Worm (Caenorhabditis elegans) whole organism, young adult: ENCODE results near the gene str-217.

Experiments used
- B0336.3 ChIP-seq: fragments of 200-800 bp; sonication (Bioruptor generic); IDR thresholded peaks from 2 replicates; pipeline ENCODE4 v1.3.6; 2022; ENCODE audit warnings: missing genetic modification characterization, missing compliant biosample characterization
- C06A6.2 ChIP-seq: fragments of 200-800 bp; sonication (Bioruptor generic); conservative IDR thresholded peaks from 2 replicates; pipeline ENCODE4 v1.3.6; 2022; ENCODE audit warnings: missing genetic modification characterization, missing compliant biosample characterization
- C17E4.6 ChIP-seq: fragments of 200-800 bp; sonication (Bioruptor generic); IDR thresholded peaks from 2 replicates; pipeline ENCODE4 v1.3.6; 2022; ENCODE audit warnings: missing genetic modification reagents, missing genetic modification characterization, missing compliant biosample characterization
- F33H1.4 ChIP-seq: fragments of 200-800 bp; sonication (Bioruptor generic); IDR thresholded peaks from 2 replicates; pipeline ENCODE4 v1.3.6; 2022; ENCODE audit warnings: missing genetic modification reagents, missing genetic modification characterization, missing compliant biosample characterization
- F37B4.10 ChIP-seq: fragments of 200-800 bp; sonication (Bioruptor generic); IDR thresholded peaks from 2 replicates; pipeline ENCODE4 v1.3.6; 2022; ENCODE audit warnings: missing genetic modification characterization, missing compliant biosample characterization
- F39B2.1 ChIP-seq: fragments of 200-800 bp; sonication (Bioruptor generic); IDR thresholded peaks from 2 replicates; pipeline ENCODE4 v1.3.6; 2022; ENCODE audit warnings: missing genetic modification reagents, missing genetic modification characterization, missing compliant biosample characterization
- T07F8.4 ChIP-seq: sonication (generic microtip); optimal IDR thresholded peaks from 2 replicates; lab custom pipeline; 2016; ENCODE audit warnings: mild to moderate bottlenecking, missing genetic modification characterization, moderate library complexity, missing compliant biosample characterization
- T26A5.8 ChIP-seq: sonication (generic microtip); optimal IDR thresholded peaks from 2 replicates; lab custom pipeline; 2016; ENCODE audit warnings: missing genetic modification characterization, missing compliant biosample characterization
- Y53F4B.3 ChIP-seq: fragments of 200-800 bp; sonication (Bioruptor generic); IDR thresholded peaks from 2 replicates; pipeline ENCODE4 v1.3.6; 2022; ENCODE audit warnings: missing genetic modification reagents, missing genetic modification characterization, missing compliant biosample characterization
- Y79H2A.3 ChIP-seq: fragments of 200-800 bp; sonication (Bioruptor generic); conservative IDR thresholded peaks from 2 replicates; pipeline ENCODE4 v1.3.6; 2022; ENCODE audit warnings: missing genetic modification reagents, missing genetic modification characterization, missing compliant biosample characterization
- akir-1 ChIP-seq: fragments of 200-800 bp; sonication (Bioruptor generic); optimal IDR thresholded peaks from 2 replicates; lab custom pipeline; 2018; ENCODE audit warnings: mild to moderate bottlenecking, missing genetic modification characterization, moderate library complexity, missing compliant biosample characterization
- ama-1 ChIP-seq, 3 experiments: fragments of 150-350 bp in 1 of 3; sonication (generic microtip) in 2 of 3; optimal IDR thresholded peaks; 2 replicates each; lab custom pipeline; 2014 to 2018; ENCODE audit warnings: missing biosample characterization in 2 of 3, missing genetic modification characterization in 2 of 3, missing genetic modification reagents in 2 of 3
- aptf-3 ChIP-seq: fragments of 200-800 bp; sonication (Bioruptor generic); IDR thresholded peaks from 2 replicates; pipeline ENCODE4 v1.3.6; 2022; ENCODE audit warnings: missing genetic modification characterization, missing compliant biosample characterization
- athp-1 ChIP-seq: sonication (generic microtip); optimal IDR thresholded peaks from 2 replicates; lab custom pipeline; 2017; ENCODE audit warnings: mild to moderate bottlenecking, missing genetic modification characterization, missing compliant biosample characterization
- bed-1 ChIP-seq: fragments of 200-800 bp; sonication (Bioruptor generic); IDR thresholded peaks from 2 replicates; pipeline ENCODE4 v1.3.6; 2022; ENCODE audit warnings: missing genetic modification reagents, missing genetic modification characterization, missing compliant biosample characterization
- bed-2 ChIP-seq: fragments of 200-800 bp; sonication (Bioruptor generic); IDR thresholded peaks from 2 replicates; pipeline ENCODE4 v1.3.6; 2022; ENCODE audit warnings: missing genetic modification reagents, missing genetic modification characterization, missing compliant biosample characterization
- cebp-1 ChIP-seq, 2 experiments: fragments of 200-800 bp in 1 of 2; sonication (Bioruptor generic) in 1 of 2; sonication (generic microtip) in 1 of 2; IDR thresholded peaks in 1 of 2; optimal IDR thresholded peaks in 1 of 2; 2 replicates each; pipeline versions ENCODE4 v1.3.6 to Lab custom; 2017 to 2022; ENCODE audit warnings: missing compliant biosample characterization in 2 of 2, missing genetic modification characterization in 2 of 2, mild to moderate bottlenecking in 1 of 2, missing genetic modification reagents in 1 of 2, moderate library complexity in 1 of 2
- cebp-2 ChIP-seq: fragments of 200-800 bp; sonication (Bioruptor generic); IDR thresholded peaks from 2 replicates; pipeline ENCODE4 v1.3.6; 2022; ENCODE audit warnings: missing genetic modification characterization, missing compliant biosample characterization
- efl-1 ChIP-seq: fragments of 150-350 bp; optimal IDR thresholded peaks from 2 replicates; lab custom pipeline; 2014; ENCODE audit warnings: missing biosample characterization, missing genetic modification reagents, missing genetic modification characterization
- egl-44 ChIP-seq: fragments of 200-800 bp; sonication (Bioruptor generic); IDR thresholded peaks from 2 replicates; pipeline ENCODE4 v1.3.6; 2022; ENCODE audit warnings: missing genetic modification reagents, missing genetic modification characterization, missing compliant biosample characterization
- egrh-3 ChIP-seq: fragments of 200-800 bp; sonication (Bioruptor generic); IDR thresholded peaks from 2 replicates; pipeline ENCODE4 v1.3.6; 2022; ENCODE audit warnings: missing genetic modification reagents, missing genetic modification characterization, missing compliant biosample characterization
- hlh-12 ChIP-seq: sonication (generic microtip); optimal IDR thresholded peaks from 2 replicates; lab custom pipeline; 2016; ENCODE audit warnings: missing genetic modification characterization, missing compliant biosample characterization
- hlh-26 ChIP-seq: fragments of 200-800 bp; sonication (Bioruptor generic); conservative IDR thresholded peaks from 2 replicates; pipeline ENCODE4 v1.3.6; 2022; ENCODE audit warnings: missing genetic modification reagents, missing genetic modification characterization, missing compliant biosample characterization
- hrde-1 ChIP-seq: sonication (generic microtip); optimal IDR thresholded peaks from 2 replicates; lab custom pipeline; 2016; ENCODE audit warnings: missing genetic modification characterization, mild to moderate bottlenecking, missing compliant biosample characterization, moderate library complexity, missing genotype, missing genetic modification reagents, borderline replicate concordance
- lin-40 ChIP-seq: sonication (generic microtip); optimal IDR thresholded peaks from 2 replicates; lab custom pipeline; 2016; ENCODE audit warnings: missing genetic modification characterization, mild to moderate bottlenecking, missing compliant biosample characterization, missing genotype, missing genetic modification reagents
- lsl-1 ChIP-seq: fragments of 200-800 bp; sonication (Bioruptor generic); optimal IDR thresholded peaks from 2 replicates; lab custom pipeline; 2018; ENCODE audit warnings: mild to moderate bottlenecking, missing genetic modification characterization, moderate library complexity, missing compliant biosample characterization
- lsy-27 ChIP-seq: sonication (generic microtip); optimal IDR thresholded peaks from 2 replicates; lab custom pipeline; 2017; ENCODE audit warnings: missing genetic modification characterization, mild to moderate bottlenecking, missing compliant biosample characterization, antibody characterized with exemption, missing genotype, borderline replicate concordance; ENCODE audit not compliant: insufficient read depth
- madf-6 ChIP-seq: fragments of 200-800 bp; sonication (Bioruptor generic); IDR thresholded peaks from 2 replicates; pipeline ENCODE4 v1.3.6; 2022; ENCODE audit warnings: missing genetic modification reagents, missing genetic modification characterization, missing compliant biosample characterization
- mes-4 ChIP-seq: sonication (generic microtip); optimal IDR thresholded peaks from 2 replicates; lab custom pipeline; 2016; ENCODE audit warnings: missing genotype, missing genetic modification characterization, missing compliant biosample characterization
- pha-4 ChIP-seq: fragments of 150-350 bp; sonication (generic microtip); optimal IDR thresholded peaks from 2 replicates; lab custom pipeline; 2014; ENCODE audit warnings: missing biosample characterization, missing genetic modification reagents, missing genetic modification characterization
- sea-2 ChIP-seq: fragments of 200-800 bp; sonication (Bioruptor generic); IDR thresholded peaks from 2 replicates; pipeline ENCODE4 v1.3.6; 2022; ENCODE audit warnings: missing genetic modification characterization, missing compliant biosample characterization
- snpc-1.3 ChIP-seq: sonication (generic microtip); optimal IDR thresholded peaks from 2 replicates; lab custom pipeline; 2017; ENCODE audit warnings: missing genetic modification characterization, mild to moderate bottlenecking, missing compliant biosample characterization, antibody characterized with exemption, moderate library complexity, missing genotype, missing genetic modification reagents; ENCODE audit not compliant: insufficient read depth
- snpc-3.4 ChIP-seq: sonication (generic microtip); optimal IDR thresholded peaks from 2 replicates; lab custom pipeline; 2017; ENCODE audit warnings: missing genetic modification characterization, mild to moderate bottlenecking, missing compliant biosample characterization, antibody characterized with exemption, moderate library complexity, missing genotype, missing genetic modification reagents
- snpc-4 ChIP-seq, 5 experiments: fragments of 150-350 bp in 1 of 5; sonication (generic microtip) in 4 of 5; optimal IDR thresholded peaks; 2 replicates each; lab custom pipeline; 2014 to 2018; ENCODE audit warnings: missing genetic modification characterization in 5 of 5, missing biosample characterization in 3 of 5, antibody characterized with exemption in 2 of 5, mild to moderate bottlenecking in 2 of 5, missing compliant biosample characterization in 2 of 5, missing genotype in 2 of 5, moderate library complexity in 2 of 5, missing genetic modification reagents in 1 of 5
- unc-130 ChIP-seq: sonication (generic microtip); optimal IDR thresholded peaks from 2 replicates; lab custom pipeline; 2016; ENCODE audit warnings: missing genetic modification reagents, missing genetic modification characterization, missing compliant biosample characterization
- zim-3 ChIP-seq: sonication (generic microtip); optimal IDR thresholded peaks from 2 replicates; lab custom pipeline; 2017; ENCODE audit warnings: mild to moderate bottlenecking, missing genetic modification characterization, moderate library complexity, missing compliant biosample characterization
- ztf-26 ChIP-seq: sonication (generic microtip); optimal IDR thresholded peaks from 2 replicates; lab custom pipeline; 2017; ENCODE audit warnings: missing genetic modification characterization, missing compliant biosample characterization

The str-217 gene

DNA sequence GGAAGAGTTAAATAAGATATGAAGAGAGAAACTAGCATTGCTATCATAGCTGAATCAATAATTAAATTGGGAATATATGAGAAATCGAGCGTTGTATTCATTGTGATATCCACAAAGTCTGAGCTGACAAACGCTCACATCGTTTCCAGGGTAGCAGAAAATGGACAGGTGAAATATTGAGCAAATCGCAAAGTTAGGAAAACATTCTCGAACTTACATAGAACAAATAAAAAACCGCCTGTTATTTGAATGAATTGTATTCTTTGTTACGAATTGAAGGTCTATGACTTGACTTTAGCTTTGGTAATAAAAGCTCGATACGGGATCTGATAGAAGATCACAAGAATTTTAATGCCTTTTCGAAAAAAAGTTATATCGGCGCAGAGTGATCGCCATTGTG lies 35.7 kb upstream of the str-217 start, which contains the start of gene srz-94:
srz-94 (minus strand) TSS at position 101 of the 400 bp plus-strand sequence.
- TF ChIP-seq lsy-27 (tag; lab: Kevin White, UChicago) = no peak
- no peak for TF ChIP-seq C17E4.6 (GFP tag; lab: Robert Waterston, UW)
- no peak for TF ChIP-seq egrh-3 (GFP tag; lab: Robert Waterston, UW)
- no peak for TF ChIP-seq cebp-2
- no peak for TF ChIP-seq madf-6 (GFP tag; lab: Robert Waterston, UW)
- no peak for TF ChIP-seq B0336.3 (GFP tag; lab: Robert Waterston, UW)
- TF ChIP-seq Y79H2A.3 (GFP tag; lab: Robert Waterston, UW) = no peak
- no peak for TF ChIP-seq sea-2
- no peak for TF ChIP-seq hlh-12 (tag; lab: Kevin White, UChicago)
- TF ChIP-seq cebp-1 (GFP tag; IDR thresholded peaks at IDR 0.05; lab: Robert Waterston, UW) = no peak
- TF ChIP-seq cebp-1 (tag; optimal IDR thresholded peaks at IDR 0.05; lab: Kevin White, UChicago) = no peak
- TF ChIP-seq lsl-1 (GFP tag; lab: Kevin White, UChicago) = no peak
- TF ChIP-seq hrde-1 (tag; lab: Kevin White, UChicago) = no peak
- no peak for TF ChIP-seq efl-1 (GFP tag; lab: Kevin White, UChicago)
- TF ChIP-seq snpc-1.3 (tag; lab: Kevin White, UChicago) = no peak
- no peak for TF ChIP-seq pha-4 (tag; lab: Kevin White, UChicago)
- no peak for TF ChIP-seq unc-130 (GFP tag; lab: Kevin White, UChicago)
- no peak for TF ChIP-seq akir-1
- TF ChIP-seq C06A6.2 (GFP tag; lab: Robert Waterston, UW) = no peak

DNA sequence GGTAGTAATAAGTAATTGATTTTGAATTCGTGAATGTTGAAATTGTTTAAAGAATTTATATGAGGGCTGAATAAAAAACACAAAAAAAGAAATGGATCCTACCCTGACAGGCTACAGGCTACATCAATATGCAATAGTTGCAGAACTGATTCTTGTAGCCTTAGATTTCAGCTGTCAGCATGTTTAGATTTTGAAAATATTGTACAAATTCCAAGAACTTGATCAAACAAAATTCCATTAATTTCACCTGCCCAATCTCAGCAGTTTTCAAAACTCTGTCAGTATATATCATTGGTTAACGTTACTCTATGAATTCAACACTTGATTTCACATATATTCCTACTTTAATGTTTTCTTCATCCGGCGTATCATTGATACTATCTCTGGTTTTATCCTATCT lies 30.3 kb upstream of the str-217 start:
- TF ChIP-seq lin-40 (tag; lab: Kevin White, UChicago) (no peak), bed-2 (GFP tag; lab: Robert Waterston, UW) (no peak), T26A5.8 (tag; lab: Kevin White, UChicago) (no peak), mes-4 (tag; lab: Kevin White, UChicago) (no peak), ztf-26 (tag; lab: Kevin White, UChicago) (no peak), F33H1.4 (no peak), aptf-3 (GFP tag; lab: Robert Waterston, UW) (no peak), F37B4.10 (GFP tag; lab: Robert Waterston, UW) (no peak), hlh-26 (no peak), ama-1 (optimal IDR thresholded peaks at IDR 0.05; lab: Kevin White, UChicago) (no peak), ama-1 (GFP tag; optimal IDR thresholded peaks at IDR 0.05; lab: Kevin White, UChicago) (no peak), zim-3 (tag; lab: Kevin White, UChicago) (no peak), pha-4 (tag; lab: Kevin White, UChicago) (no peak), snpc-4 (GFP tag; optimal IDR thresholded peaks at IDR 0.05; lab: Kevin White, UChicago) (no peak), snpc-4 (tag; optimal IDR thresholded peaks at IDR 0.05; lab: Kevin White, UChicago) (no peak), cebp-1 (GFP tag; IDR thresholded peaks at IDR 0.05; lab: Robert Waterston, UW) (no peak), cebp-1 (tag; optimal IDR thresholded peaks at IDR 0.05; lab: Kevin White, UChicago) (no peak), Y53F4B.3 (no peak), athp-1 (no peak), egl-44 (GFP tag; lab: Robert Waterston, UW) (no peak)

DNA sequence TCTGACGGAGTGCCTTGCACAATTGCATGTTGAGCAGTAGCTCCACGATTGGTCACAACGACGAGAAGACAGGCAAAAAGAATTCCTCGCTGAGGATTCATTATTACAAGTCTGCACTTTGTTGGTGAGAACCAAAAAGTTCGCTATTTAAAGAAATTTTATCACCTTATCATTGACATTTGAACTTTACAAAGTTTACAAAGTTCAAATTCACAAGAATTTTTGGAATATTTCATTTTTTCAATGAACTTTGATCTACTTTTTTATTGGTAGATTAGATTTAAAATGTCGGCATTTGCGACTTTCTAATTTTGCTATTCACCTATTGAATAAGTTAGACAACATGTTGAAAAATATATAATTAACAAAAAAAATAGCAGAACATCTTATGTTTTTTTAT lies 26.2 kb upstream of the str-217 start, which contains the start of gene F49H6.15:
F49H6.15 (minus strand) TSS at position 101 of the 400 bp plus-strand sequence.
- TF ChIP-seq T07F8.4 = no peak
- TF ChIP-seq F39B2.1 (GFP tag; lab: Robert Waterston, UW) = no peak
- TF ChIP-seq hlh-26 = no peak
- no peak for TF ChIP-seq athp-1
- no peak for TF ChIP-seq snpc-3.4 (tag; lab: Kevin White, UChicago)
- no peak for TF ChIP-seq hrde-1 (tag; lab: Kevin White, UChicago)
- TF ChIP-seq bed-1 (GFP tag; lab: Robert Waterston, UW) = no peak
